Worm (Caenorhabditis elegans) whole organism, L1 larva: ENCODE data around the gene C01G10.17.

Source experiments
- C04F5.9 ChIP-seq: sonication (generic microtip); optimal IDR thresholded peaks from 2 replicates; lab custom pipeline; 2016; ENCODE audit warnings: missing genetic modification characterization, missing compliant biosample characterization
- C16A3.4 ChIP-seq: fragments of 150-350 bp; optimal IDR thresholded peaks from 2 replicates; lab custom pipeline; 2014; ENCODE audit warnings: missing biosample characterization, missing genetic modification characterization
- C34B4.2 ChIP-seq: sonication (generic microtip); optimal IDR thresholded peaks from 2 replicates; lab custom pipeline; 2017; ENCODE audit warnings: mild to moderate bottlenecking, missing genetic modification characterization, missing compliant biosample characterization
- F16B12.6 ChIP-seq: fragments of 150-350 bp; optimal IDR thresholded peaks from 2 replicates; lab custom pipeline; 2014; ENCODE audit warnings: missing biosample characterization, missing genetic modification characterization
- alr-1 ChIP-seq: fragments of 200-800 bp; sonication (Bioruptor generic); optimal IDR thresholded peaks from 2 replicates; lab custom pipeline; 2018; ENCODE audit warnings: borderline replicate concordance, mild to moderate bottlenecking, missing genetic modification characterization, missing compliant biosample characterization
- blmp-1 ChIP-seq: fragments of 150-350 bp; optimal IDR thresholded peaks from 2 replicates; lab custom pipeline; 2014; ENCODE audit warnings: missing biosample characterization, missing genetic modification characterization
- ceh-8 ChIP-seq: fragments of 200-800 bp; sonication (Bioruptor generic); optimal IDR thresholded peaks from 2 replicates; lab custom pipeline; 2018; ENCODE audit warnings: mild to moderate bottlenecking, missing genetic modification characterization, moderate library complexity, missing compliant biosample characterization
- dpl-1 ChIP-seq, 3 experiments: fragments of 150-350 bp in 2 of 3; sonication (generic microtip) in 1 of 3; optimal IDR thresholded peaks; 2 replicates each; lab custom pipeline; 2014 to 2017; ENCODE audit warnings: missing biosample characterization in 3 of 3, missing genetic modification characterization in 3 of 3, missing genetic modification reagents in 3 of 3
- efl-1 ChIP-seq, 4 experiments: fragments of 150-350 bp; optimal IDR thresholded peaks in 3 of 4; peaks in 1 of 4; 1 replicate in 1 of 4; 2 replicates in 3 of 4; lab custom pipeline; 2014; ENCODE audit warnings: missing biosample characterization in 2 of 4, missing genetic modification characterization in 2 of 4, missing genetic modification reagents in 2 of 4
- efl-3 ChIP-seq: fragments of 200-800 bp; sonication (Bioruptor generic); optimal IDR thresholded peaks from 2 replicates; lab custom pipeline; 2018; ENCODE audit warnings: mild to moderate bottlenecking, missing genetic modification characterization, missing compliant biosample characterization
- elt-3 ChIP-seq, 6 experiments: fragments of 150-350 bp in 1 of 6; sonication (generic microtip); optimal IDR thresholded peaks; 2 replicates each; lab custom pipeline; 2017 to 2018; ENCODE audit warnings: missing biosample characterization in 6 of 6, missing genetic modification characterization in 6 of 6, inconsistent platforms in 1 of 6
- ets-5 ChIP-seq: fragments of 200-800 bp; sonication (Bioruptor generic); IDR thresholded peaks from 2 replicates; pipeline ENCODE4 v1.3.6; 2022; ENCODE audit warnings: missing genetic modification characterization, missing compliant biosample characterization
- fkh-10 ChIP-seq: sonication (generic microtip); optimal IDR thresholded peaks from 2 replicates; lab custom pipeline; 2017; ENCODE audit warnings: missing biosample characterization, missing genetic modification reagents, missing genetic modification characterization
- grh-1 ChIP-seq: fragments of 200-800 bp; sonication (Bioruptor generic); IDR thresholded peaks from 2 replicates; pipeline ENCODE4 v1.3.6; 2022; ENCODE audit warnings: missing genetic modification reagents, missing genetic modification characterization, missing compliant biosample characterization
- hlh-17 ChIP-seq: fragments of 200-800 bp; sonication (Bioruptor generic); optimal IDR thresholded peaks from 2 replicates; lab custom pipeline; 2018; ENCODE audit warnings: missing genetic modification characterization, mild to moderate bottlenecking, missing compliant biosample characterization, moderate library complexity, borderline replicate concordance
- irx-1 ChIP-seq: sonication (generic microtip); optimal IDR thresholded peaks from 2 replicates; lab custom pipeline; 2016; ENCODE audit warnings: missing genetic modification characterization, missing compliant biosample characterization
- isw-1 ChIP-seq: fragments of 200-800 bp; sonication (Bioruptor generic); IDR thresholded peaks from 2 replicates; pipeline ENCODE4 v1.3.6; 2022; ENCODE audit warnings: missing genetic modification characterization, missing compliant biosample characterization
- jun-1 ChIP-seq: fragments of 150-350 bp; optimal IDR thresholded peaks from 2 replicates; lab custom pipeline; 2014; ENCODE audit warnings: missing biosample characterization, missing genetic modification reagents, missing genetic modification characterization
- lin-13 ChIP-seq: fragments of 150-350 bp; optimal IDR thresholded peaks from 2 replicates; lab custom pipeline; 2014; ENCODE audit warnings: missing biosample characterization, missing genetic modification reagents, missing genetic modification characterization
- lin-14 ChIP-seq: fragments of 200-800 bp; sonication (Bioruptor generic); optimal IDR thresholded peaks from 2 replicates; lab custom pipeline; 2018; ENCODE audit warnings: mild to moderate bottlenecking, missing genetic modification characterization, moderate library complexity, missing compliant biosample characterization
- lin-39 ChIP-seq: fragments of 150-350 bp; optimal IDR thresholded peaks from 2 replicates; lab custom pipeline; 2014; ENCODE audit warnings: missing biosample characterization, missing genetic modification reagents, missing genetic modification characterization
- lsy-2 ChIP-seq, 2 experiments: fragments of 150-350 bp; optimal IDR thresholded peaks; 2 replicates each; lab custom pipeline; 2014; ENCODE audit warnings: missing biosample characterization in 2 of 2, missing genetic modification characterization in 2 of 2
- mdl-1 ChIP-seq, 2 experiments: fragments of 150-350 bp; optimal IDR thresholded peaks; 2 replicates each; lab custom pipeline; 2014 to 2017; ENCODE audit warnings: missing biosample characterization in 2 of 2, missing genetic modification characterization in 2 of 2, inconsistent platforms in 1 of 2
- mep-1 ChIP-seq: fragments of 150-350 bp; optimal IDR thresholded peaks from 2 replicates; lab custom pipeline; 2014; ENCODE audit warnings: missing biosample characterization, missing genetic modification characterization
- nhr-19 ChIP-seq: fragments of 200-800 bp; sonication (Bioruptor generic); conservative IDR thresholded peaks from 2 replicates; pipeline ENCODE4 v1.3.6; 2022; ENCODE audit warnings: missing genetic modification characterization, missing compliant biosample characterization
- nhr-20 ChIP-seq: sonication (generic microtip); optimal IDR thresholded peaks from 2 replicates; lab custom pipeline; 2016; ENCODE audit warnings: mild to moderate bottlenecking, missing genetic modification characterization, missing compliant biosample characterization
- nhr-76 ChIP-seq: sonication (generic microtip); optimal IDR thresholded peaks from 2 replicates; lab custom pipeline; 2017; ENCODE audit warnings: missing biosample characterization, missing genetic modification characterization
- nhr-90 ChIP-seq: sonication (generic microtip); optimal IDR thresholded peaks from 2 replicates; lab custom pipeline; 2016; ENCODE audit warnings: mild to moderate bottlenecking, missing genetic modification characterization, missing compliant biosample characterization; ENCODE audit not compliant: poor library complexity
- rnt-1 ChIP-seq: sonication (generic microtip); optimal IDR thresholded peaks from 2 replicates; lab custom pipeline; 2016; ENCODE audit warnings: mild to moderate bottlenecking, missing genetic modification characterization, moderate library complexity, missing compliant biosample characterization
- skn-1 ChIP-seq: fragments of 150-350 bp; optimal IDR thresholded peaks from 2 replicates; lab custom pipeline; 2014; ENCODE audit warnings: missing biosample characterization, missing genetic modification characterization
- sox-4 ChIP-seq: sonication (generic microtip); optimal IDR thresholded peaks from 2 replicates; lab custom pipeline; 2016; ENCODE audit warnings: missing genetic modification characterization, missing compliant biosample characterization
- tbx-2 ChIP-seq: sonication (generic microtip); optimal IDR thresholded peaks from 2 replicates; lab custom pipeline; 2016; ENCODE audit warnings: missing genetic modification characterization, missing compliant biosample characterization
- tlp-1 ChIP-seq: fragments of 150-350 bp; optimal IDR thresholded peaks from 2 replicates; lab custom pipeline; 2014; ENCODE audit warnings: missing biosample characterization, missing genetic modification characterization
- unc-130 ChIP-seq: fragments of 150-350 bp; optimal IDR thresholded peaks from 2 replicates; lab custom pipeline; 2017; ENCODE audit warnings: missing biosample characterization, missing genetic modification characterization, inconsistent platforms
- unc-86 ChIP-seq: sonication (generic microtip); optimal IDR thresholded peaks from 2 replicates; lab custom pipeline; 2016; ENCODE audit warnings: missing genetic modification characterization, missing compliant biosample characterization
- unc-98 ChIP-seq: fragments of 200-800 bp; sonication (Bioruptor generic); IDR thresholded peaks from 2 replicates; pipeline ENCODE4 v1.3.6; 2022; ENCODE audit warnings: missing genetic modification characterization, missing compliant biosample characterization
- vab-15 ChIP-seq: sonication (generic microtip); optimal IDR thresholded peaks from 2 replicates; lab custom pipeline; 2017; ENCODE audit warnings: missing genotype, mild to moderate bottlenecking, missing genetic modification characterization, missing compliant biosample characterization
- xbp-1 ChIP-seq: sonication (generic microtip); optimal IDR thresholded peaks from 2 replicates; lab custom pipeline; 2016; ENCODE audit warnings: missing genetic modification characterization, missing compliant biosample characterization
- zag-1 ChIP-seq: fragments of 150-350 bp; optimal IDR thresholded peaks from 2 replicates; lab custom pipeline; 2014; ENCODE audit warnings: missing biosample characterization, missing genetic modification characterization
- zip-4 ChIP-seq: fragments of 200-800 bp; sonication (Bioruptor generic); optimal IDR thresholded peaks from 2 replicates; lab custom pipeline; 2018; ENCODE audit warnings: mild to moderate bottlenecking, missing genetic modification characterization, moderate library complexity, missing compliant biosample characterization

The C01G10.17 gene

ce11 chrV:15065837-15066348, 24.7 kb upstream of the C01G10.17 start, which contains the start of gene otub-1:
TSS of gene otub-1 (plus strand) at chrV:15066298.
- TF ChIP-seq grh-1 (GFP tag; lab: Robert Waterston, UW) (no peak), efl-1 (optimal IDR thresholded peaks at IDR 0.05; lab: Kevin White, UChicago) (no peak), efl-1 (GFP tag; optimal IDR thresholded peaks at IDR 0.05 in 1 of 2; lab: Kevin White, UChicago) (peak in 1 of 2 experiments; percentile 13)

ce11 chrV:15067165-15067564, 23.4 kb upstream of the C01G10.17 start, which contains the start of gene C25D7.10:
TSS of gene C25D7.10 (plus strand) at chrV:15067465.
- TF ChIP-seq C04F5.9 (tag; lab: Kevin White, UChicago) (no peak), lin-39 (tag; lab: Kevin White, UChicago) (no peak), nhr-90 (tag; lab: Kevin White, UChicago) (no peak), alr-1 (tag; lab: Kevin White, UChicago) (no peak), lin-14 (GFP tag; lab: Kevin White, UChicago) (no peak), zag-1 (tag; lab: Kevin White, UChicago) (no peak), C16A3.4 (tag; lab: Kevin White, UChicago) (no peak), nhr-20 (tag; lab: Kevin White, UChicago) (no peak), jun-1 (no peak), fkh-10 (GFP tag; lab: Kevin White, UChicago) (no peak), F16B12.6 (no peak), irx-1 (tag; lab: Kevin White, UChicago) (no peak), hlh-17 (GFP tag; lab: Kevin White, UChicago) (no peak), sox-4 (tag; lab: Kevin White, UChicago) (no peak), nhr-19 (no peak), ceh-8 (GFP tag; lab: Kevin White, UChicago) (no peak), C34B4.2 (tag; lab: Kevin White, UChicago) (no peak), ets-5 (GFP tag; lab: Robert Waterston, UW) (no peak), isw-1 (GFP tag; lab: Robert Waterston, UW) (no peak)
- TF ChIP-seq, all 84 proteins: peak for 0

ce11 chrV:15068378-15068777, 22.2 kb upstream of the C01G10.17 start, which contains the start of gene dnj-3:
TSS of gene dnj-3 (plus strand) at chrV:15068678.
- TF ChIP-seq efl-1 (optimal IDR thresholded peaks at IDR 0.05; lab: Kevin White, UChicago) (no peak), efl-1 (GFP tag; optimal IDR thresholded peaks at IDR 0.05 in 1 of 2; lab: Kevin White, UChicago) (peak in 1 of 2 experiments; percentile 24), zag-1 (tag; lab: Kevin White, UChicago) (no peak)

- TF ChIP-seq tbx-2 (tag; lab: Kevin White, UChicago) (no peak), efl-3 (no peak), unc-86 (tag; lab: Kevin White, UChicago) (no peak), tlp-1 (tag; lab: Kevin White, UChicago) (no peak), xbp-1 (tag; lab: Kevin White, UChicago) (no peak), mdl-1 (tag; optimal IDR thresholded peaks at IDR 0.05; lab: Kevin White, UChicago) (no peak), unc-98 (GFP tag; lab: Robert Waterston, UW) (no peak), lsy-2 (tag; optimal IDR thresholded peaks at IDR 0.05; lab: Kevin White, UChicago) (peak in 1 of 2 experiments; percentile 73), C34B4.2 (tag; lab: Kevin White, UChicago) (no peak), nhr-20 (tag; lab: Kevin White, UChicago) (no peak), lin-14 (GFP tag; lab: Kevin White, UChicago) (peak; percentile 3)
These were observed 21.0 kb upstream of the C01G10.17 start for ce11 chrV:15069435-15069985.

ce11 chrV:15071015-15071810, 19.3 kb upstream of the C01G10.17 start, which contains the start of gene unc-76:
TSS of gene unc-76 (plus strand) at chrV:15071760.
- TF ChIP-seq nhr-76 (tag; lab: Kevin White, UChicago) (no peak), grh-1 (GFP tag; lab: Robert Waterston, UW) (no peak), dpl-1 (GFP tag; optimal IDR thresholded peaks at IDR 0.05; lab: Kevin White, UChicago) (peak; percentile 49 to 59 (median 57)), mep-1 (tag; lab: Kevin White, UChicago) (peak; percentile 92), unc-130 (tag; lab: Kevin White, UChicago) (peak; percentile 19), rnt-1 (tag; lab: Kevin White, UChicago) (peak; percentile 95), lin-13 (GFP tag; lab: Kevin White, UChicago) (peak; percentile 62), lin-39 (tag; lab: Kevin White, UChicago) (peak; percentile 63), blmp-1 (tag; lab: Kevin White, UChicago) (peak; percentile 36), unc-86 (tag; lab: Kevin White, UChicago) (peak; percentile 92), zip-4 (no peak), skn-1 (tag; lab: Kevin White, UChicago) (peak; percentile 20), elt-3 (tag; optimal IDR thresholded peaks at IDR 0.05; lab: Kevin White, UChicago) (no peak), lin-14 (GFP tag; lab: Kevin White, UChicago) (peak; percentile 99), vab-15 (tag; lab: Kevin White, UChicago) (no peak)
